Worm (Caenorhabditis elegans): ENCODE measurements around the gene aak-1.
A peak's percentile ranks its signal among the peaks of the same experiment; 100 is the strongest.

aak-1 gene

ce11 chrIII:8731973-8732372, 28.9 kb downstream of the aak-1 start:
- TF ChIP-seq mab-5 (tag; optimal IDR thresholded peaks at IDR 0.05) (no peak), ztf-4 (tag; optimal IDR thresholded peaks at IDR 0.05) (peak; percentile 54), mdl-1 (tag; optimal IDR thresholded peaks at IDR 0.05) (peak in 1 of 2 experiments; percentile 33), nhr-25 (tag; optimal IDR thresholded peaks at IDR 0.05) (peak; percentile 25), F13H6.1 (tag; optimal IDR thresholded peaks at IDR 0.05) (peak; percentile 2), C34F6.9 (tag; optimal IDR thresholded peaks at IDR 0.05) (no peak), lin-11 (tag; optimal IDR thresholded peaks at IDR 0.05) (no peak), ztf-1 (GFP tag; conservative IDR thresholded peaks at IDR 0.05) (no peak), sma-9 (GFP tag; optimal IDR thresholded peaks at IDR 0.05) (peak; percentile 73), sma-9 (tag; optimal IDR thresholded peaks at IDR 0.05) (no peak), lin-39 (tag; optimal IDR thresholded peaks at IDR 0.05) (no peak), dmd-4 (tag; optimal IDR thresholded peaks at IDR 0.05) (no peak), blmp-1 (tag; optimal IDR thresholded peaks at IDR 0.05; ENCODE audit: insufficient read depth) (peak; percentile 28), nhr-10 (tag; optimal IDR thresholded peaks at IDR 0.05) (no peak), ztf-11 (tag; optimal IDR thresholded peaks at IDR 0.05) (no peak), lsy-2 (tag; optimal IDR thresholded peaks at IDR 0.05) (peak in 1 of 2 experiments; percentile 18)

- no peak for TF ChIP-seq alr-1 (tag; optimal IDR thresholded peaks at IDR 0.05)
- no peak for TF ChIP-seq sem-4 (tag; optimal IDR thresholded peaks at IDR 0.05)
- no peak for TF ChIP-seq nhr-23 (tag; optimal IDR thresholded peaks at IDR 0.05)
- no peak for TF ChIP-seq ZK546.5 (tag; optimal IDR thresholded peaks at IDR 0.05)
- TF ChIP-seq peb-1 (tag; optimal IDR thresholded peaks at IDR 0.05) = no peak
- TF ChIP-seq egl-27 (tag; optimal IDR thresholded peaks at IDR 0.05) = no peak
- TF ChIP-seq ama-1 (optimal IDR thresholded peaks at IDR 0.05) = no peak
- no peak for TF ChIP-seq ceh-16 (tag; optimal IDR thresholded peaks at IDR 0.05)
- TF ChIP-seq skn-1 (tag; optimal IDR thresholded peaks at IDR 0.05) = no peak
- no peak for TF ChIP-seq nhr-25 (tag; optimal IDR thresholded peaks at IDR 0.05)
- no peak for TF ChIP-seq sma-9 (GFP tag; optimal IDR thresholded peaks at IDR 0.05)
- TF ChIP-seq sma-9 (tag; optimal IDR thresholded peaks at IDR 0.05) = no peak
- TF ChIP-seq Y55F3AM.14 (GFP tag; optimal IDR thresholded peaks at IDR 0.05) = no peak
- TF ChIP-seq nhr-237 (tag; optimal IDR thresholded peaks at IDR 0.05) = no peak
- no peak for TF ChIP-seq mdl-1 (tag; optimal IDR thresholded peaks at IDR 0.05)
- TF ChIP-seq dmd-4 (tag; optimal IDR thresholded peaks at IDR 0.05) = no peak
- TF ChIP-seq blmp-1 (tag; optimal IDR thresholded peaks at IDR 0.05; ENCODE audit: insufficient read depth) = no peak
- no peak for TF ChIP-seq mbf-1 (tag; optimal IDR thresholded peaks at IDR 0.05)
These were observed 29.6 kb downstream of the aak-1 start, which contains the start of gene ZK370.4 for ce11 chrIII:8731310-8731709. TSS of gene ZK370.4 (minus strand) at chrIII:8731410.

ce11 chrIII:8726019-8726894, 34.6 kb downstream of the aak-1 start:
- TF ChIP-seq peb-1 (tag; optimal IDR thresholded peaks at IDR 0.05) (no peak), lin-39 (tag; optimal IDR thresholded peaks at IDR 0.05) (no peak), blmp-1 (tag; optimal IDR thresholded peaks at IDR 0.05; ENCODE audit: insufficient read depth) (no peak), ZK546.5 (tag; optimal IDR thresholded peaks at IDR 0.05) (no peak), crh-2 (tag; optimal IDR thresholded peaks at IDR 0.05) (no peak), fos-1 (tag; optimal IDR thresholded peaks at IDR 0.05) (no peak), sem-4 (tag; optimal IDR thresholded peaks at IDR 0.05) (no peak), mdl-1 (tag; optimal IDR thresholded peaks at IDR 0.05) (no peak), ztf-4 (tag; optimal IDR thresholded peaks at IDR 0.05) (no peak), unc-39 (tag; optimal IDR thresholded peaks at IDR 0.05) (no peak), sma-9 (GFP tag; optimal IDR thresholded peaks at IDR 0.05) (no peak), sma-9 (tag; optimal IDR thresholded peaks at IDR 0.05) (no peak), C34F6.9 (tag; optimal IDR thresholded peaks at IDR 0.05) (no peak), nhr-11 (tag; optimal IDR thresholded peaks at IDR 0.05) (no peak), snpc-4 (tag; optimal IDR thresholded peaks at IDR 0.05) (no peak), nhr-6 (tag; optimal IDR thresholded peaks at IDR 0.05) (no peak), ceh-16 (tag; optimal IDR thresholded peaks at IDR 0.05) (no peak), ama-1 (optimal IDR thresholded peaks at IDR 0.05) (no peak), R02D3.7 (tag; optimal IDR thresholded peaks at IDR 0.05) (no peak), skn-1 (tag; optimal IDR thresholded peaks at IDR 0.05) (no peak)

ce11 chrIII:8725224-8725623, 35.7 kb downstream of the aak-1 start:
- TF ChIP-seq nhr-12 (tag; optimal IDR thresholded peaks at IDR 0.05) (no peak), blmp-1 (tag; optimal IDR thresholded peaks at IDR 0.05; ENCODE audit: insufficient read depth) (no peak), ztf-4 (tag; optimal IDR thresholded peaks at IDR 0.05) (no peak), mab-5 (tag; optimal IDR thresholded peaks at IDR 0.05) (no peak), sma-3 (GFP tag; optimal IDR thresholded peaks at IDR 0.05) (no peak), C34F6.9 (tag; optimal IDR thresholded peaks at IDR 0.05) (no peak), ZK546.5 (tag; optimal IDR thresholded peaks at IDR 0.05) (no peak)

Data from whole organism, L2 larva.